Fruit fly (Drosophila melanogaster) whole organism, embryonic: Measurements from ENCODE around the gene CG13667.

Source experiments
- Awh ChIP-seq: fragments of 200-800 bp; sonication (Bioruptor generic); IDR thresholded peaks from 2 replicates; pipeline ENCODE4, ENCODE4 v1.3.6; 2022; ENCODE audit warnings: missing biosample characterization, missing genetic modification characterization
- B-H2 ChIP-seq: fragments of 200-800 bp; sonication (Bioruptor generic); optimal IDR thresholded peaks from 2 replicates; lab custom pipeline; 2018; ENCODE audit warnings: missing biosample characterization, mild to moderate bottlenecking, missing genetic modification characterization
- CG11504 ChIP-seq: fragments of 200-800 bp; sonication (Bioruptor generic); optimal IDR thresholded peaks from 3 replicates; lab custom pipeline; 2019; ENCODE audit warnings: missing biosample characterization, mild to moderate bottlenecking, missing genetic modification characterization, moderate library complexity
- CG12104 ChIP-seq: fragments of 200-800 bp; sonication (Bioruptor generic); optimal IDR thresholded peaks from 3 replicates; lab custom pipeline; 2016; ENCODE audit warnings: missing biosample characterization, missing genetic modification characterization
- CG12769 ChIP-seq: fragments of 200-800 bp; sonication (Bioruptor generic); optimal IDR thresholded peaks from 2 replicates; lab custom pipeline; 2019; ENCODE audit warnings: missing biosample characterization, mild to moderate bottlenecking, missing genetic modification characterization, moderate library complexity
- CG15269 ChIP-seq: fragments of 200-800 bp; sonication (Bioruptor generic); optimal IDR thresholded peaks from 2 replicates; lab custom pipeline; 2018; ENCODE audit warnings: missing biosample characterization, mild to moderate bottlenecking, missing genetic modification characterization, moderate library complexity
- CG15696 ChIP-seq: fragments of 200-800 bp; sonication (Bioruptor generic); optimal IDR thresholded peaks from 2 replicates; lab custom pipeline; 2019; ENCODE audit warnings: missing biosample characterization, mild to moderate bottlenecking, missing genetic modification characterization, moderate library complexity
- CG16779 ChIP-seq: fragments of 200-800 bp; sonication (Bioruptor generic); IDR thresholded peaks from 2 replicates; pipeline ENCODE4 v1.3.6; 2022; ENCODE audit warnings: missing biosample characterization, missing genetic modification characterization
- CG17359 ChIP-seq: fragments of 200-800 bp; sonication (Bioruptor generic); optimal IDR thresholded peaks from 3 replicates; lab custom pipeline; 2018; ENCODE audit warnings: missing biosample characterization, mild to moderate bottlenecking, missing genetic modification characterization, moderate library complexity
- CG18262 ChIP-seq: fragments of 200-800 bp; optimal IDR thresholded peaks from 3 replicates; lab custom pipeline; 2019; ENCODE audit warnings: missing biosample characterization, mild to moderate bottlenecking, missing genetic modification characterization, moderate library complexity
- CG18599 ChIP-seq: fragments of 200-800 bp; sonication (Bioruptor generic); optimal IDR thresholded peaks from 3 replicates; lab custom pipeline; 2017; ENCODE audit warnings: missing biosample characterization, missing genetic modification characterization, mild to moderate bottlenecking, moderate library complexity, missing genetic modification reagents
- CG2712 ChIP-seq: fragments of 200-800 bp; optimal IDR thresholded peaks from 3 replicates; lab custom pipeline; 2019; ENCODE audit warnings: missing biosample characterization, mild to moderate bottlenecking, missing genetic modification characterization, moderate library complexity
- CG30403 ChIP-seq: fragments of 200-800 bp; sonication (Bioruptor generic); optimal IDR thresholded peaks from 3 replicates; lab custom pipeline; 2016; ENCODE audit warnings: missing biosample characterization, missing genetic modification characterization
- CG42726 ChIP-seq: fragments of 200-800 bp; sonication (Bioruptor generic); IDR thresholded peaks from 2 replicates; pipeline ENCODE4 v1.3.6; 2022; ENCODE audit warnings: missing biosample characterization, missing genetic modification characterization; ENCODE audit not compliant: partially characterized antibody
- CG4854 ChIP-seq: fragments of 200-800 bp; sonication (Bioruptor generic); optimal IDR thresholded peaks from 2 replicates; lab custom pipeline; 2016; ENCODE audit warnings: missing biosample characterization, missing genetic modification characterization, inconsistent platforms
- CG7357 ChIP-seq: fragments of 200-800 bp; sonication (Bioruptor generic); IDR thresholded peaks from 3 replicates; pipeline ENCODE4 v1.3.6; 2022; ENCODE audit warnings: missing biosample characterization, missing genetic modification characterization
- CG7987 ChIP-seq: fragments of 200-800 bp; sonication (Bioruptor generic); optimal IDR thresholded peaks from 2 replicates; lab custom pipeline; 2018; ENCODE audit warnings: missing biosample characterization, mild to moderate bottlenecking, missing genetic modification characterization, moderate library complexity
- CG9727 ChIP-seq: fragments of 200-800 bp; sonication (Bioruptor generic); optimal IDR thresholded peaks from 3 replicates; lab custom pipeline; 2017; ENCODE audit warnings: missing biosample characterization, mild to moderate bottlenecking, missing genetic modification characterization
- Dek ChIP-seq: fragments of 200-800 bp; sonication (Bioruptor generic); optimal IDR thresholded peaks from 3 replicates; lab custom pipeline; 2019; ENCODE audit warnings: missing biosample characterization, mild to moderate bottlenecking, missing genetic modification characterization, moderate library complexity
- Ets65A ChIP-seq: fragments of 200-800 bp; sonication (Bioruptor generic); peaks from one replicate; lab custom pipeline; 2016; ENCODE audit warnings: missing biosample characterization, missing genetic modification characterization
- Hmx ChIP-seq: fragments of 200-800 bp; sonication (Bioruptor generic); optimal IDR thresholded peaks from 2 replicates; lab custom pipeline; 2016; ENCODE audit warnings: missing biosample characterization, missing genetic modification characterization
- Hr78 ChIP-seq, 2 experiments: fragments of 200-800 bp in 1 of 2; fragments of >200 bp in 1 of 2; sonication (Bioruptor generic) in 1 of 2; optimal IDR thresholded peaks; 2 replicates each; lab custom pipeline; 2017 to 2019; ENCODE audit warnings: missing biosample characterization in 2 of 2, missing genetic modification characterization in 2 of 2, mild to moderate bottlenecking in 1 of 2, moderate library complexity in 1 of 2
- Lim3 ChIP-seq: fragments of 200-800 bp; sonication (Bioruptor generic); IDR thresholded peaks from 2 replicates; pipeline ENCODE4 v1.3.6; 2022; ENCODE audit warnings: missing biosample characterization, missing genetic modification characterization
- Med ChIP-seq: fragments of 200-800 bp; sonication (Bioruptor generic); peaks from one replicate; lab custom pipeline; 2016; ENCODE audit warnings: missing biosample characterization, missing genetic modification characterization, mild to moderate bottlenecking, inconsistent platforms, moderate library complexity
- Neu2 ChIP-seq: fragments of 200-800 bp; sonication (Bioruptor generic); optimal IDR thresholded peaks from 3 replicates; lab custom pipeline; 2016; ENCODE audit warnings: missing biosample characterization, missing genetic modification characterization, borderline replicate concordance
- Poxn ChIP-seq: fragments of 200-800 bp; sonication (Bioruptor generic); IDR thresholded peaks from 2 replicates; pipeline ENCODE4 v1.3.6; 2022; ENCODE audit warnings: missing biosample characterization, missing genetic modification characterization
- Sox100B ChIP-seq: fragments of 200-800 bp; sonication (Bioruptor generic); optimal IDR thresholded peaks from 3 replicates; lab custom pipeline; 2018; ENCODE audit warnings: missing biosample characterization, mild to moderate bottlenecking, missing genetic modification characterization
- Sox102F ChIP-seq: fragments of 200-800 bp; sonication (Bioruptor generic); optimal IDR thresholded peaks from 2 replicates; lab custom pipeline; 2018; ENCODE audit warnings: missing biosample characterization, mild to moderate bottlenecking, missing genetic modification characterization, moderate library complexity
- YL-1 ChIP-seq: fragments of 200-800 bp; sonication (Bioruptor generic); optimal IDR thresholded peaks from 3 replicates; lab custom pipeline; 2017; ENCODE audit warnings: missing biosample characterization, mild to moderate bottlenecking, missing genetic modification characterization
- ac ChIP-seq: fragments of 200-800 bp; sonication (Bioruptor generic); optimal IDR thresholded peaks from 3 replicates; lab custom pipeline; 2017; ENCODE audit warnings: missing biosample characterization, mild to moderate bottlenecking, missing genetic modification characterization
- bcd ChIP-seq: fragments of 200-800 bp; sonication (Bioruptor generic); optimal IDR thresholded peaks from 2 replicates; lab custom pipeline; 2017; ENCODE audit warnings: missing biosample characterization, mild to moderate bottlenecking, missing genetic modification characterization
- cas ChIP-seq: fragments of 200-800 bp; sonication (Bioruptor generic); IDR thresholded peaks from 2 replicates; pipeline ENCODE4 v1.3.6; 2022; ENCODE audit warnings: missing biosample characterization, missing genetic modification characterization
- cato ChIP-seq: fragments of 200-800 bp; sonication (Bioruptor generic); optimal IDR thresholded peaks from 2 replicates; lab custom pipeline; 2016; ENCODE audit warnings: missing biosample characterization, missing genetic modification characterization, borderline replicate concordance
- chif ChIP-seq, 2 experiments: fragments of 200-800 bp; sonication (Bioruptor generic); optimal IDR thresholded peaks; 3 replicates each; lab custom pipeline; 2016; ENCODE audit warnings: missing biosample characterization in 2 of 2, missing genetic modification characterization in 2 of 2
- chm ChIP-seq: fragments of 200-800 bp; sonication (Bioruptor generic); IDR thresholded peaks from 2 replicates; pipeline ENCODE4 v1.3.6; 2022; ENCODE audit warnings: missing biosample characterization, missing genetic modification characterization
- corto ChIP-seq: fragments of 200-800 bp; sonication (Bioruptor generic); optimal IDR thresholded peaks from 2 replicates; lab custom pipeline; 2016; ENCODE audit warnings: missing biosample characterization, mild to moderate bottlenecking, missing genetic modification characterization, moderate library complexity
- ems ChIP-seq: fragments of 200-800 bp; sonication (Bioruptor generic); optimal IDR thresholded peaks from 3 replicates; lab custom pipeline; 2016; ENCODE audit warnings: missing biosample characterization, missing genetic modification characterization
- ewg ChIP-seq: fragments of 200-800 bp; sonication (Bioruptor generic); optimal IDR thresholded peaks from 3 replicates; lab custom pipeline; 2017; ENCODE audit warnings: mild to moderate bottlenecking, missing biosample characterization, missing genetic modification reagents, missing genetic modification characterization
- fd96Cb ChIP-seq: fragments of 200-800 bp; sonication (Bioruptor generic); optimal IDR thresholded peaks from 2 replicates; lab custom pipeline; 2018; ENCODE audit warnings: missing biosample characterization, mild to moderate bottlenecking, missing genetic modification characterization, moderate library complexity
- gsb-n ChIP-seq: fragments of 200-800 bp; sonication (Bioruptor generic); optimal IDR thresholded peaks from 3 replicates; lab custom pipeline; 2018; ENCODE audit warnings: missing biosample characterization, mild to moderate bottlenecking, missing genetic modification characterization
- ind ChIP-seq: fragments of 200-800 bp; sonication (Bioruptor generic); optimal IDR thresholded peaks from 3 replicates; lab custom pipeline; 2016; ENCODE audit warnings: missing biosample characterization, missing genetic modification characterization
- kay ChIP-seq: fragments of 200-800 bp; sonication (Bioruptor generic); optimal IDR thresholded peaks from 2 replicates; lab custom pipeline; 2016; ENCODE audit warnings: missing biosample characterization, missing genetic modification characterization
- ken ChIP-seq: fragments of 200-800 bp; sonication (Bioruptor generic); IDR thresholded peaks from 3 replicates; pipeline ENCODE4 v1.3.6; 2022; ENCODE audit warnings: missing biosample characterization, missing genetic modification characterization
- pho ChIP-seq: fragments of 200-800 bp; sonication (Bioruptor generic); optimal IDR thresholded peaks from 2 replicates; lab custom pipeline; 2016; ENCODE audit warnings: missing biosample characterization, missing genetic modification characterization
- phol ChIP-seq: fragments of 200-800 bp; sonication (Bioruptor generic); optimal IDR thresholded peaks from 3 replicates; lab custom pipeline; 2018; ENCODE audit warnings: missing biosample characterization, mild to moderate bottlenecking, missing genetic modification characterization, moderate library complexity
- sens-2 ChIP-seq: fragments of 200-800 bp; sonication (Bioruptor generic); IDR thresholded peaks from 2 replicates; pipeline ENCODE4 v1.3.6; 2022; ENCODE audit warnings: missing biosample characterization, missing genetic modification characterization
- sisA ChIP-seq: fragments of 200-800 bp; sonication (Bioruptor generic); IDR thresholded peaks from 2 replicates; pipeline ENCODE4 v1.3.6; 2022; ENCODE audit warnings: missing biosample characterization, missing genetic modification characterization
- vfl ChIP-seq: fragments of 200-800 bp; sonication (Bioruptor generic); optimal IDR thresholded peaks from 2 replicates; lab custom pipeline; 2016; ENCODE audit warnings: missing biosample characterization, missing genetic modification characterization
- zfh1 ChIP-seq: fragments of 200-800 bp; sonication (Bioruptor generic); IDR thresholded peaks from 3 replicates; pipeline ENCODE4 v1.3.6; 2022; ENCODE audit warnings: missing biosample characterization, missing genetic modification characterization

The CG13667 gene

DNA sequence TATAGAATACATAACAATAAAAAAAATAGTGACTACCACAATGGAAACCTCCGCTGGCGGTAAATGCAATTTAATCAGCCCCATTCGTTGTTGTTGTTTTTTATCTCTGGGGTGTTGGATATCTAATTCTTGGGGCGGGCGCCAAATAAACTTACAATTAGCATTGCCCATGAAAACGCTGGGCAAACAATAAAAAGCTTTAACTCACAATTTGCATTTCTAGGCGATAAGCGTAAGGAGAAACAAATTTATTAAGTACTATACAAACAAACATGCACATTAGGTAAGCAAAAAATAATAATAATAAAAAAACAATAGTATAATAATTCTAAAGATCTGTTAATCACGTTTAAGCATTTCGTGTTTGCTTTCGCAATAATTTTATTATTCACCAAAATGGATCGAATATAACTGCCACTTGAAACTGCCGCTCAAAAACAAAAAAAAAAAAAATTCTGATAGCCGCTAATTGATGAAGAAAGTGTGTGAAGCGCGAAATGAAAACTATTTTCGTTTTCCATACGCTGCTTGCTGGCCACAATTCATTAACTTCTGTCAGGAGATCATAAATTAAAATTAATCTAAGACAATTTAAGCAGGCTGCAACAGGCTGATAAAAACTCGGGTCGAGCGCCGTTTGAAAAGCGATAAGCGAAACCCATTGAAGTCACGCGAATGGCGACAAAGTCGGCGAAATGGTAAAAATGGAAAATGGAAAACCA lies 42.7 kb downstream of the CG13667 start (continued):
- TF ChIP-seq sens-2 (GFP tag; lab: Robert Waterston, UW) (no peak), CG16779 (GFP tag; lab: Robert Waterston, UW) (no peak), zfh1 (GFP tag; lab: Robert Waterston, UW) (no peak), Poxn (no peak), B-H2 (GFP tag; lab: Kevin White, UChicago) (no peak), YL-1 (GFP tag; lab: Kevin White, UChicago) (no peak), Med (GFP tag; lab: Kevin White, UChicago) (peak; percentile 23), CG15269 (tag; lab: Kevin White, UChicago) (no peak), Neu2 (GFP tag; lab: Kevin White, UChicago) (no peak), chm (no peak), ems (GFP tag; lab: Kevin White, UChicago) (no peak), pho (no peak), Hmx (GFP tag; lab: Kevin White, UChicago) (no peak), Dek (tag; lab: Kevin White, UChicago) (no peak), kay (no peak), cas (GFP tag; lab: Robert Waterston, UW) (no peak), ewg (GFP tag; lab: Kevin White, UChicago) (no peak), Sox100B (no peak), corto (GFP tag; lab: Kevin White, UChicago) (peak; percentile 17), CG12769 (tag; lab: Kevin White, UChicago) (no peak)
- TF ChIP-seq, all 482 proteins: peak for 8

DNA sequence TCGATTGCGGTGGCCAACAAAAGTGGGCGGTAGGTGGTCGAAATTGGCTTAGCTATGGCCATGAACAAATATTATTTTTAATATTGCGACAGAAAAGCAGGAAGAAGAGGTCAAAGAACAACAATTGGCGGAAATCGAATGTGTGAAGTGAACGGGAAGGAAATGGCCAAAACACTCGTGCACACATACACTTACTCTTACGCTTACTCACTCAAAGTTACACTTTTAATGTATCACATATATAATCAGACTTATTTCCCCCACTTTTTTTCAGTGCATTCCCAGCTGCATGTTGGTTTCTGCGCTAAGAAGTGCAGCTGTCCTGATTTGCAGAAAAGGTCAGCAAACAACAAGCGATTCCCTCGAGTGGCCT lies 43.2 kb downstream of the CG13667 start:
- TF ChIP-seq ken (GFP tag; lab: Robert Waterston, UW) = no peak
- TF ChIP-seq gsb-n = peak; percentile 13
- TF ChIP-seq chif (GFP tag; optimal IDR thresholded peaks at IDR 0.05; lab: Kevin White, UChicago) = peak in 1 of 2 experiments; percentile 4
- no peak for TF ChIP-seq Lim3
- TF ChIP-seq Awh = peak; percentile 22; the same call in 1 of the 2 replicates
- peak; percentile 49 for TF ChIP-seq CG9727
- TF ChIP-seq bcd = peak; percentile 9
- 0 out of 2 replicates have a peak, but pooled peaks have one; percentile 10 for TF ChIP-seq sisA
- peak; percentile 34 for TF ChIP-seq CG18599
- TF ChIP-seq CG30403 (GFP tag; lab: Kevin White, UChicago) = peak; percentile 66
- TF ChIP-seq CG7357 (GFP tag; lab: Robert Waterston, UW) = 0 out of 3 replicates have a peak, but pooled peaks have one; percentile 7
- TF ChIP-seq fd96Cb = peak; percentile 13
- peak; percentile 50 for TF ChIP-seq CG11504 (tag; lab: Kevin White, UChicago)
- TF ChIP-seq Sox102F (GFP tag; lab: Kevin White, UChicago) = peak; percentile 19
- TF ChIP-seq cato (GFP tag; lab: Kevin White, UChicago) = no peak
- no peak for TF ChIP-seq ac
- TF ChIP-seq vfl = no peak
- no peak for TF ChIP-seq CG7987 (GFP tag; lab: Kevin White, UChicago)
- TF ChIP-seq phol (tag; lab: Kevin White, UChicago) = peak; percentile 38
- no peak for TF ChIP-seq CG42726
- no peak for TF ChIP-seq CG4854
- peak; percentile 9 for TF ChIP-seq CG15696 (tag; lab: Kevin White, UChicago)
- TF ChIP-seq Ets65A (GFP tag; lab: Kevin White, UChicago) = peak; percentile 95
- TF ChIP-seq CG12104 (GFP tag; lab: Kevin White, UChicago) = peak; percentile 29
- TF ChIP-seq ind (GFP tag; lab: Kevin White, UChicago) = peak; percentile 15
- peak; percentile 10 for TF ChIP-seq CG2712 (tag; lab: Kevin White, UChicago)
- TF ChIP-seq CG17359 = peak; percentile 5
- TF ChIP-seq CG18262 = no peak
- peak in 1 of 2 experiments; percentile 22 for TF ChIP-seq Hr78 (GFP tag; optimal IDR thresholded peaks at IDR 0.05; lab: Kevin White, UChicago)
